Worm (Caenorhabditis elegans) whole organism, early embryonic: ENCODE data around the gene Y105C5B.1418.

ENCODE experiments used
- B0310.2 ChIP-seq: sonication (generic microtip); optimal IDR thresholded peaks from 2 replicates; lab custom pipeline; 2016; ENCODE audit warnings: mild to moderate bottlenecking, missing genetic modification characterization, missing compliant biosample characterization
- F13C5.2 ChIP-seq: sonication (generic microtip); optimal IDR thresholded peaks from 2 replicates; lab custom pipeline; 2017; ENCODE audit warnings: mild to moderate bottlenecking, missing genetic modification characterization, inconsistent platforms, missing compliant biosample characterization
- aly-1 ChIP-seq: sonication (generic microtip); optimal IDR thresholded peaks from 2 replicates; lab custom pipeline; 2016; ENCODE audit warnings: missing genetic modification characterization, missing compliant biosample characterization
- ama-1 ChIP-seq: fragments of 150-350 bp; optimal IDR thresholded peaks from 2 replicates; lab custom pipeline; 2014
- ceh-13 ChIP-seq: fragments of 200-800 bp; sonication (Bioruptor generic); optimal IDR thresholded peaks from 2 replicates; lab custom pipeline; 2018; ENCODE audit warnings: mild to moderate bottlenecking, missing genetic modification characterization, missing compliant biosample characterization
- ceh-36 ChIP-seq: sonication (generic microtip); optimal IDR thresholded peaks from 2 replicates; lab custom pipeline; 2016; ENCODE audit warnings: missing genetic modification characterization, inconsistent platforms, missing compliant biosample characterization
- ets-7 ChIP-seq: sonication (generic microtip); optimal IDR thresholded peaks from 2 replicates; lab custom pipeline; 2016; ENCODE audit warnings: missing genotype, missing genetic modification characterization, missing compliant biosample characterization
- flt-1 ChIP-seq: fragments of 200-800 bp; sonication (Bioruptor generic); IDR thresholded peaks from 2 replicates; pipeline ENCODE4 v1.3.6; 2022; ENCODE audit warnings: missing genetic modification characterization, missing compliant biosample characterization
- hmbx-1 ChIP-seq: sonication (generic microtip); optimal IDR thresholded peaks from 2 replicates; lab custom pipeline; 2016; ENCODE audit warnings: mild to moderate bottlenecking, missing genetic modification characterization, missing compliant biosample characterization
- hmg-4 ChIP-seq: fragments of 200-800 bp; sonication (Bioruptor generic); optimal IDR thresholded peaks from 2 replicates; lab custom pipeline; 2018; ENCODE audit warnings: mild to moderate bottlenecking, missing genetic modification characterization, missing compliant biosample characterization
- hnd-1 ChIP-seq: sonication (generic microtip); optimal IDR thresholded peaks from 2 replicates; lab custom pipeline; 2016; ENCODE audit warnings: missing genetic modification characterization, missing compliant biosample characterization
- pes-1 ChIP-seq: fragments of 200-800 bp; sonication (Bioruptor generic); IDR thresholded peaks from 2 replicates; pipeline ENCODE4 v1.3.6; 2022; ENCODE audit warnings: missing genetic modification reagents, missing genetic modification characterization, missing compliant biosample characterization
- scrt-1 ChIP-seq: fragments of 200-800 bp; sonication (Bioruptor generic); IDR thresholded peaks from 2 replicates; pipeline ENCODE4 v1.3.6; 2022; ENCODE audit warnings: missing genetic modification characterization, missing compliant biosample characterization
- sea-1 ChIP-seq: fragments of 200-800 bp; sonication (Bioruptor generic); conservative IDR thresholded peaks from 2 replicates; pipeline ENCODE4 v1.3.6; 2022; ENCODE audit warnings: missing genetic modification characterization, missing compliant biosample characterization
- tbx-11 ChIP-seq: fragments of 200-800 bp; sonication (Bioruptor generic); IDR thresholded peaks from 2 replicates; pipeline ENCODE4 v1.3.6; 2022; ENCODE audit warnings: missing genetic modification characterization, missing compliant biosample characterization
- tbx-37 ChIP-seq: fragments of 200-800 bp; sonication (Bioruptor generic); conservative IDR thresholded peaks from 2 replicates; pipeline ENCODE4 v1.3.6; 2022; ENCODE audit warnings: missing genetic modification reagents, missing genetic modification characterization, missing compliant biosample characterization
- tra-4 ChIP-seq: sonication (generic microtip); optimal IDR thresholded peaks from 2 replicates; lab custom pipeline; 2017; ENCODE audit warnings: missing genetic modification characterization, missing compliant biosample characterization

The Y105C5B.1418 gene

DNA sequence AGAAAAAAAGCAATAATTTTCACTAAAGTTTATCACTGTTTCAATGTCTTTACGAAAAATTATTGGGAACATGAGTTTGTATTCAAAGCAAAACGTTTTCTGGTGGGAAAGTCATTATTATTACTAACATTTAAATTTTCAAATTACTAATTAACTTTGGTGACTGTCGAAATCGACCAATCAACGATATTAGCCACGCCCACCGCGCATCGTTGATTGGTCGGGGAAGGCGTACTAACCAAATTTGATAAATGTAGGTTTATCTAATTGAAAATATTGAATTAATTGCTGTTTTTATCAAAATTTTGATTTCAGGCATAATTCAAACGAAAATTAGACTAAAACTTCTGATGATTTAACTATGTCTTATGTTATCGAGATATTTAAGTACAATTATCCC, 30.5 kb downstream of the Y105C5B.1418 start:
- TF ChIP-seq pes-1 (GFP tag; lab: Robert Waterston, UW) (no peak), scrt-1 (no peak), B0310.2 (no peak), tbx-11 (GFP tag; lab: Robert Waterston, UW) (no peak), aly-1 (tag; lab: Kevin White, UChicago) (no peak), ceh-13 (GFP tag; lab: Kevin White, UChicago) (no peak), hnd-1 (tag; lab: Kevin White, UChicago) (no peak), hmg-4 (GFP tag; lab: Kevin White, UChicago) (no peak), ama-1 (lab: Kevin White, UChicago) (no peak), sea-1 (GFP tag; lab: Robert Waterston, UW) (no peak), ets-7 (no peak), hmbx-1 (tag; lab: Kevin White, UChicago) (no peak), ceh-36 (tag; lab: Kevin White, UChicago) (no peak), flt-1 (GFP tag; lab: Robert Waterston, UW) (no peak), tra-4 (no peak), tbx-37 (GFP tag; lab: Robert Waterston, UW) (no peak)

- TF ChIP-seq tra-4: no peak
- TF ChIP-seq ceh-13 (GFP tag; lab: Kevin White, UChicago): no peak
- TF ChIP-seq hmbx-1 (tag; lab: Kevin White, UChicago): no peak
- no peak for TF ChIP-seq flt-1 (GFP tag; lab: Robert Waterston, UW)
- no peak for TF ChIP-seq ets-7
- no peak for TF ChIP-seq aly-1 (tag; lab: Kevin White, UChicago)
- TF ChIP-seq ama-1 (lab: Kevin White, UChicago): no peak
- no peak for TF ChIP-seq scrt-1
- no peak for TF ChIP-seq sea-1 (GFP tag; lab: Robert Waterston, UW)
- TF ChIP-seq tbx-37 (GFP tag; lab: Robert Waterston, UW): no peak
- TF ChIP-seq F13C5.2 (tag; lab: Kevin White, UChicago): no peak
- no peak for TF ChIP-seq tbx-11 (GFP tag; lab: Robert Waterston, UW)
- no peak for TF ChIP-seq B0310.2
- no peak for TF ChIP-seq pes-1 (GFP tag; lab: Robert Waterston, UW)
- no peak for TF ChIP-seq hmg-4 (GFP tag; lab: Kevin White, UChicago)
Measured at ce11 chrIV:16036057-16036456, 31.2 kb downstream of the Y105C5B.1418 start.

DNA sequence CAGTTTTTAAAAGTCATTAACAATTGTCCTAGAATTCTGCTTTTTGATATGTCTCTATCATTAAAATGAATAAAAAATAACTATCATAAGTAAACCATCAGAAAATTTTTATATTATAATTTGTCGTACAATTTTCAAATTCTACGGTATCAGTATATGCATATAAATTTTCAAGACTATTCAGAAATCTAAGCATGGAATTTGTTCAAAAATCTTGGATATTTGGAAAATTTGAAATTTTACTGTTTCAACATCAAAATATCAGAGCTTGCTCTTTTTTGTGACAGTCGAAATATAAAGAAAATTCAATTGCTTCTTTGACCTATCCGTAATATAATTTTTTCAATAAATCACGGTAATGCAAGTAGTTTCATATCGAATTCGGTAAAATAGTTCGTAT, 32.1 kb downstream of the Y105C5B.1418 start:
- no peak for TF ChIP-seq hmg-4 (GFP tag; lab: Kevin White, UChicago)
- no peak for TF ChIP-seq B0310.2
- no peak for TF ChIP-seq ceh-36 (tag; lab: Kevin White, UChicago)
- no peak for TF ChIP-seq flt-1 (GFP tag; lab: Robert Waterston, UW)
- no peak for TF ChIP-seq tbx-37 (GFP tag; lab: Robert Waterston, UW)
- no peak for TF ChIP-seq hmbx-1 (tag; lab: Kevin White, UChicago)

DNA sequence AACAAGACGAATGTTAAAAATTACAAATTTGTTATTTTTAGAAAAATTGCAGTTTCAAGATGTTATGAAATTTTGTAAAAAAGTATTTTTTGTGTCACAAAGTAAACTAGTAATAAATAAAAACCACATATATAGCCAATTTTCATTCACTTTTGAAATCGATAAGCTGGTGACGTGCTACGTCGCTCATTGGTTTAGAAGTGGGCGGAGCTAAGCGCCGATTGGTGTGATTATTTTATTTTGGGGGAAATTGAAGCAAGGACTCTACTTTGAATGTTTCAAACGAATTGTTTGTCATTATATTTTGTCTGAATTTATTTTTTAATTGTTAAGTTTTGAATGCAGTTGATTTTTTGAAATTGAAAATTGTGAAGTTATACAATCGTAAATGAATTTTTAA, 32.9 kb downstream of the Y105C5B.1418 start:
- TF ChIP-seq tbx-11 (GFP tag; lab: Robert Waterston, UW): no peak
- TF ChIP-seq pes-1 (GFP tag; lab: Robert Waterston, UW): no peak
- no peak for TF ChIP-seq ceh-13 (GFP tag; lab: Kevin White, UChicago)
- TF ChIP-seq scrt-1: no peak
- no peak for TF ChIP-seq tra-4
- TF ChIP-seq ets-7: no peak
- no peak for TF ChIP-seq ama-1 (lab: Kevin White, UChicago)
- no peak for TF ChIP-seq flt-1 (GFP tag; lab: Robert Waterston, UW)
- TF ChIP-seq hmg-4 (GFP tag; lab: Kevin White, UChicago): no peak
- TF ChIP-seq ceh-36 (tag; lab: Kevin White, UChicago): no peak
- no peak for TF ChIP-seq hmbx-1 (tag; lab: Kevin White, UChicago)
- TF ChIP-seq tbx-37 (GFP tag; lab: Robert Waterston, UW): no peak
- no peak for TF ChIP-seq sea-1 (GFP tag; lab: Robert Waterston, UW)

- TF ChIP-seq ets-7: no peak
- TF ChIP-seq hmbx-1 (tag; lab: Kevin White, UChicago): no peak
- TF ChIP-seq ama-1 (lab: Kevin White, UChicago): no peak
- no peak for TF ChIP-seq ceh-13 (GFP tag; lab: Kevin White, UChicago)
- no peak for TF ChIP-seq tbx-11 (GFP tag; lab: Robert Waterston, UW)
- TF ChIP-seq tra-4: no peak
- TF ChIP-seq sea-1 (GFP tag; lab: Robert Waterston, UW): no peak
- no peak for TF ChIP-seq F13C5.2 (tag; lab: Kevin White, UChicago)
- TF ChIP-seq tbx-37 (GFP tag; lab: Robert Waterston, UW): no peak
Measured at ce11 chrIV:16028475-16028874, 38.8 kb downstream of the Y105C5B.1418 start.

- TF ChIP-seq ceh-13 (GFP tag; lab: Kevin White, UChicago) (no peak), F13C5.2 (tag; lab: Kevin White, UChicago) (no peak), ets-7 (no peak), pes-1 (GFP tag; lab: Robert Waterston, UW) (no peak), sea-1 (GFP tag; lab: Robert Waterston, UW) (no peak), hnd-1 (tag; lab: Kevin White, UChicago) (no peak), ama-1 (lab: Kevin White, UChicago) (no peak), ceh-36 (tag; lab: Kevin White, UChicago) (no peak), aly-1 (tag; lab: Kevin White, UChicago) (no peak), tra-4 (no peak), hmg-4 (GFP tag; lab: Kevin White, UChicago) (no peak), tbx-37 (GFP tag; lab: Robert Waterston, UW) (no peak), flt-1 (GFP tag; lab: Robert Waterston, UW) (no peak), scrt-1 (no peak), B0310.2 (no peak)
Measured at ce11 chrIV:16026747-16027146, 40.5 kb downstream of the Y105C5B.1418 start, which contains the start of gene jac-1. TSS of gene jac-1 (minus strand) at chrIV:16026847.

ce11 chrIV:16024165-16024564, 43.1 kb downstream of the Y105C5B.1418 start:
- TF ChIP-seq ceh-13 (GFP tag; lab: Kevin White, UChicago) (no peak), ceh-36 (tag; lab: Kevin White, UChicago) (no peak), tbx-11 (GFP tag; lab: Robert Waterston, UW) (no peak), flt-1 (GFP tag; lab: Robert Waterston, UW) (no peak), tra-4 (no peak), B0310.2 (no peak), F13C5.2 (tag; lab: Kevin White, UChicago) (no peak), tbx-37 (GFP tag; lab: Robert Waterston, UW) (no peak), ama-1 (lab: Kevin White, UChicago) (no peak), ets-7 (no peak), sea-1 (GFP tag; lab: Robert Waterston, UW) (no peak), pes-1 (GFP tag; lab: Robert Waterston, UW) (no peak), aly-1 (tag; lab: Kevin White, UChicago) (no peak), scrt-1 (no peak), hnd-1 (tag; lab: Kevin White, UChicago) (no peak), hmg-4 (GFP tag; lab: Kevin White, UChicago) (no peak), hmbx-1 (tag; lab: Kevin White, UChicago) (no peak)
